Worm (Caenorhabditis elegans) whole organism, L4 larva: ENCODE measurements around the gene W03D2.9.

Source experiments
- D1046.2 ChIP-seq: fragments of 200-800 bp; sonication (Bioruptor generic); IDR thresholded peaks from 2 replicates; pipeline ENCODE4 v1.3.6; 2022; ENCODE audit warnings: missing genetic modification characterization, missing compliant biosample characterization
- F26F4.8 ChIP-seq: fragments of 200-800 bp; sonication (Bioruptor generic); conservative IDR thresholded peaks from 2 replicates; pipeline ENCODE4 v1.3.6; 2022; ENCODE audit warnings: missing genetic modification characterization, missing compliant biosample characterization
- F37D6.2 ChIP-seq: sonication (generic microtip); optimal IDR thresholded peaks from 2 replicates; lab custom pipeline; 2016; ENCODE audit warnings: mild to moderate bottlenecking, missing genetic modification characterization, missing compliant biosample characterization
- F44E2.7 ChIP-seq: fragments of 200-800 bp; sonication (Bioruptor generic); IDR thresholded peaks from 2 replicates; pipeline ENCODE4 v2.1.2; 2022; ENCODE audit warnings: missing genetic modification characterization, missing compliant biosample characterization
- Y48G9A.11 ChIP-seq: fragments of 200-800 bp; sonication (Bioruptor generic); IDR thresholded peaks from 2 replicates; pipeline ENCODE4 v1.3.6; 2022; ENCODE audit warnings: missing genetic modification reagents, missing genetic modification characterization, missing compliant biosample characterization
- ZK546.5 ChIP-seq, 2 experiments: sonication (generic microtip); optimal IDR thresholded peaks; 2 replicates each; lab custom pipeline; 2017; ENCODE audit warnings: missing biosample characterization in 2 of 2, missing genetic modification characterization in 2 of 2
- aha-1 ChIP-seq: fragments of 150-350 bp; peaks from one replicate; lab custom pipeline; 2014; ENCODE audit warnings: missing biosample characterization, missing genetic modification characterization
- aly-2 ChIP-seq: sonication (generic microtip); optimal IDR thresholded peaks from 2 replicates; lab custom pipeline; 2018; ENCODE audit warnings: missing biosample characterization, missing genetic modification characterization
- ceh-20 ChIP-seq: fragments of 200-800 bp; sonication (Bioruptor generic); IDR thresholded peaks from 2 replicates; pipeline ENCODE4 v1.3.6; 2022; ENCODE audit warnings: missing genetic modification reagents, missing genetic modification characterization, missing compliant biosample characterization
- ceh-32 ChIP-seq: sonication (generic microtip); optimal IDR thresholded peaks from 2 replicates; lab custom pipeline; 2016; ENCODE audit warnings: mild to moderate bottlenecking, missing genetic modification characterization, missing compliant biosample characterization; ENCODE audit not compliant: poor library complexity
- ces-1 ChIP-seq: fragments of 150-350 bp; sonication (generic microtip); optimal IDR thresholded peaks from 4 replicates; lab custom pipeline; 2014; ENCODE audit warnings: missing biosample characterization, missing genetic modification reagents, missing genetic modification characterization
- ctbp-1 ChIP-seq: fragments of 200-800 bp; sonication (Bioruptor generic); IDR thresholded peaks from 2 replicates; pipeline ENCODE4 v1.3.6; 2022; ENCODE audit warnings: missing genetic modification reagents, missing genetic modification characterization, missing compliant biosample characterization
- daf-16 ChIP-seq, 3 experiments: sonication (generic microtip); optimal IDR thresholded peaks; 2 replicates each; lab custom pipeline; 2016 to 2017; ENCODE audit warnings: missing genetic modification characterization in 3 of 3, missing genetic modification reagents in 3 of 3, mild to moderate bottlenecking in 2 of 3, missing compliant biosample characterization in 2 of 3, missing biosample characterization in 1 of 3, moderate library complexity in 1 of 3
- daf-19 ChIP-seq: fragments of 200-800 bp; sonication (Bioruptor generic); conservative IDR thresholded peaks from 2 replicates; pipeline ENCODE4 v1.3.6; 2022; ENCODE audit warnings: missing genetic modification characterization, missing compliant biosample characterization
- dmd-6 ChIP-seq: fragments of 200-800 bp; sonication (Bioruptor generic); IDR thresholded peaks from 2 replicates; pipeline ENCODE4 v1.3.6; 2022; ENCODE audit warnings: missing genetic modification reagents, missing genetic modification characterization, missing compliant biosample characterization
- dve-1 ChIP-seq: sonication (generic microtip); optimal IDR thresholded peaks from 2 replicates; lab custom pipeline; 2017; ENCODE audit warnings: antibody characterized with exemption, mild to moderate bottlenecking, missing genetic modification characterization, missing compliant biosample characterization; ENCODE audit not compliant: insufficient read depth
- gei-8 ChIP-seq: fragments of 200-800 bp; sonication (Bioruptor generic); optimal IDR thresholded peaks from 2 replicates; lab custom pipeline; 2018; ENCODE audit warnings: mild to moderate bottlenecking, missing genetic modification characterization, missing compliant biosample characterization
- hlh-11 ChIP-seq: fragments of 200-800 bp; sonication (Bioruptor generic); optimal IDR thresholded peaks from 2 replicates; lab custom pipeline; 2018; ENCODE audit warnings: mild to moderate bottlenecking, missing genetic modification characterization, missing compliant biosample characterization
- hmg-1.1 ChIP-seq: fragments of 200-800 bp; sonication (Bioruptor generic); IDR thresholded peaks from 2 replicates; pipeline ENCODE4 v1.3.6; 2022; ENCODE audit warnings: missing genetic modification reagents, missing genetic modification characterization, missing compliant biosample characterization
- lim-7 ChIP-seq: fragments of 200-800 bp; sonication (Bioruptor generic); IDR thresholded peaks from 2 replicates; pipeline ENCODE4 v1.3.6; 2022; ENCODE audit warnings: missing genetic modification characterization, missing compliant biosample characterization
- lin-13 ChIP-seq: fragments of 150-350 bp; optimal IDR thresholded peaks from 2 replicates; lab custom pipeline; 2014; ENCODE audit warnings: missing biosample characterization, missing genetic modification reagents, missing genetic modification characterization
- lin-15B ChIP-seq: fragments of 150-350 bp; sonication (generic microtip); optimal IDR thresholded peaks from 3 replicates; lab custom pipeline; 2014; ENCODE audit warnings: missing biosample characterization, missing genetic modification characterization
- lsy-2 ChIP-seq, 2 experiments: fragments of 150-350 bp in 1 of 2; sonication (generic microtip) in 1 of 2; optimal IDR thresholded peaks; 2 replicates each; lab custom pipeline; 2014 to 2017; ENCODE audit warnings: missing biosample characterization in 2 of 2, missing genetic modification characterization in 2 of 2
- mdl-1 ChIP-seq, 2 experiments: fragments of 150-350 bp in 1 of 2; sonication (generic microtip) in 1 of 2; optimal IDR thresholded peaks; 2 replicates each; lab custom pipeline; 2014 to 2017; ENCODE audit warnings: missing biosample characterization in 2 of 2, missing genetic modification characterization in 2 of 2
- mdt-29 ChIP-seq: fragments of 200-800 bp; sonication (Bioruptor generic); IDR thresholded peaks from 2 replicates; pipeline ENCODE4 v1.3.6; 2022; ENCODE audit warnings: missing genetic modification reagents, missing genetic modification characterization, missing compliant biosample characterization
- mes-2 ChIP-seq: sonication (generic microtip); optimal IDR thresholded peaks from 2 replicates; lab custom pipeline; 2016; ENCODE audit warnings: missing genotype, mild to moderate bottlenecking, missing genetic modification characterization, missing compliant biosample characterization; ENCODE audit not compliant: poor library complexity, severe bottlenecking
- mxl-3 ChIP-seq: fragments of 200-800 bp; sonication (Bioruptor generic); optimal IDR thresholded peaks from 2 replicates; lab custom pipeline; 2018; ENCODE audit warnings: mild to moderate bottlenecking, missing genetic modification characterization, missing compliant biosample characterization
- nhr-102 ChIP-seq: sonication (generic microtip); optimal IDR thresholded peaks from 2 replicates; lab custom pipeline; 2016; ENCODE audit warnings: mild to moderate bottlenecking, missing genetic modification characterization, moderate library complexity, missing compliant biosample characterization
- nhr-111 ChIP-seq: fragments of 200-800 bp; sonication (Bioruptor generic); optimal IDR thresholded peaks from 2 replicates; lab custom pipeline; 2018; ENCODE audit warnings: mild to moderate bottlenecking, missing genetic modification characterization, missing compliant biosample characterization
- nhr-28 ChIP-seq: fragments of 150-350 bp; optimal IDR thresholded peaks from 2 replicates; lab custom pipeline; 2014; ENCODE audit warnings: missing biosample characterization, missing genetic modification characterization
- nhr-41 ChIP-seq: fragments of 200-800 bp; sonication (Bioruptor generic); IDR thresholded peaks from 2 replicates; pipeline ENCODE4 v1.3.6; 2022; ENCODE audit warnings: missing genetic modification reagents, missing genetic modification characterization, missing compliant biosample characterization
- nhr-42 ChIP-seq: fragments of 200-800 bp; sonication (Bioruptor generic); IDR thresholded peaks from 2 replicates; pipeline ENCODE4 v1.3.6; 2022; ENCODE audit warnings: missing genetic modification characterization, missing compliant biosample characterization
- nhr-6 ChIP-seq: fragments of 150-350 bp; optimal IDR thresholded peaks from 2 replicates; lab custom pipeline; 2014; ENCODE audit warnings: missing biosample characterization, missing genetic modification characterization
- pha-4 ChIP-seq, 2 experiments: fragments of 150-350 bp in 1 of 2; fragments of 200-800 bp in 1 of 2; sonication (Bioruptor generic) in 1 of 2; IDR thresholded peaks in 1 of 2; optimal IDR thresholded peaks in 1 of 2; 2 replicates each; pipeline versions ENCODE4 v1.3.6 to Lab custom; 2014 to 2022; ENCODE audit warnings: missing genetic modification characterization in 2 of 2, missing genetic modification reagents in 2 of 2, missing biosample characterization in 1 of 2, missing compliant biosample characterization in 1 of 2
- sdz-12 ChIP-seq: fragments of 200-800 bp; sonication (Bioruptor generic); optimal IDR thresholded peaks from 2 replicates; lab custom pipeline; 2018; ENCODE audit warnings: mild to moderate bottlenecking, missing genetic modification characterization, missing compliant biosample characterization
- set-16 ChIP-seq: fragments of 200-800 bp; sonication (Bioruptor generic); IDR thresholded peaks from 2 replicates; pipeline ENCODE4 v1.3.6; 2022; ENCODE audit warnings: missing genetic modification reagents, missing genetic modification characterization, missing compliant biosample characterization
- snpc-1.2 ChIP-seq: fragments of 200-800 bp; sonication (Bioruptor generic); IDR thresholded peaks from 2 replicates; pipeline ENCODE4 v1.3.6; 2022; ENCODE audit warnings: missing genetic modification reagents, missing genetic modification characterization, missing compliant biosample characterization
- spr-1 ChIP-seq: sonication (generic microtip); optimal IDR thresholded peaks from 2 replicates; lab custom pipeline; 2016; ENCODE audit warnings: mild to moderate bottlenecking, missing genetic modification characterization, missing compliant biosample characterization
- unc-130 ChIP-seq: sonication (generic microtip); optimal IDR thresholded peaks from 2 replicates; lab custom pipeline; 2016; ENCODE audit warnings: missing genetic modification reagents, missing genetic modification characterization, missing compliant biosample characterization
- unc-62 ChIP-seq, 3 experiments: fragments of 150-350 bp in 1 of 3; sonication (generic microtip); optimal IDR thresholded peaks in 2 of 3; peaks in 1 of 3; 1 replicate in 1 of 3; 2 replicates in 2 of 3; lab custom pipeline; 2014 to 2017; ENCODE audit warnings: missing biosample characterization in 3 of 3, missing genetic modification characterization in 3 of 3, missing genetic modification reagents in 3 of 3, missing genotype in 1 of 3
- zfp-2 ChIP-seq: sonication (generic microtip); optimal IDR thresholded peaks from 2 replicates; lab custom pipeline; 2016; ENCODE audit warnings: mild to moderate bottlenecking, missing genetic modification characterization, missing compliant biosample characterization
- zfp-3 ChIP-seq: fragments of 200-800 bp; sonication (Bioruptor generic); conservative IDR thresholded peaks from 2 replicates; pipeline ENCODE4 v1.3.6; 2022; ENCODE audit warnings: missing genetic modification reagents, missing genetic modification characterization, missing compliant biosample characterization

Gene W03D2.9

DNA sequence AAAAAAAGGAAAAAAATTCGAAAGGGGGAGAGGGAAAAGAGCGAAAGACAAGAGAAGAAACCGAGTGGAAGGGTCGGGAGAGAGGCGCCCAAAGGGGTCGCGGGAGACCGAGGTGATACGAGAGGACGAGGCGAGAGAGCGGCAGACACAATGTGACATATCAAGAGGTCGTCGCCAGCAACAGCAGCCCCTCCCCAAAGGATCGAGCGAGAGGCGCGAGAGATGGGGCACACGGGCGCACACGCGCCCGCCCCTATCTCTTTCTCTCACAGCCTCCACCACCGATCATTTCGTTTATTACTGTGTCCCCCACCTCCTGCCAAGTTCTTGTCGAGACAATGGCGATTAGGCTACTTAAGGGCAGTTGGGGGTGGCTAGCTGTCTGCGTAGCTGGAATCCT is 46.3 kb downstream of the W03D2.9 start (continued):
- TF ChIP-seq ctbp-1 (GFP tag; lab: Robert Waterston, UW) (no peak; the same call in 1 of the 2 replicates), ceh-20 (GFP tag; lab: Robert Waterston, UW) (peak; percentile 47; the same call in 1 of the 2 replicates), sdz-12 (no peak), ZK546.5 (tag; optimal IDR thresholded peaks at IDR 0.05; lab: Kevin White, UChicago) (no peak), daf-19 (GFP tag; lab: Robert Waterston, UW) (no peak), hmg-1.1 (GFP tag; lab: Robert Waterston, UW) (peak; percentile 88), nhr-28 (peak; percentile 92), mdt-29 (no peak), mdl-1 (tag; optimal IDR thresholded peaks at IDR 0.05; lab: Kevin White, UChicago) (peak; percentile 83 to 90), nhr-6 (tag; lab: Kevin White, UChicago) (no peak), D1046.2 (no peak), F44E2.7 (0 out of 2 replicates have a peak, but pooled peaks have one; percentile 36), aha-1 (tag; lab: Kevin White, UChicago) (peak; percentile 97), lim-7 (GFP tag; lab: Robert Waterston, UW) (0 out of 2 replicates have a peak, but pooled peaks have one; percentile 29), dve-1 (peak; percentile 56), zfp-3 (0 out of 2 replicates have a peak, but pooled peaks have one; percentile 33), lin-13 (GFP tag; lab: Kevin White, UChicago) (no peak), spr-1 (tag; lab: Kevin White, UChicago) (peak; percentile 46), ceh-32 (tag; lab: Kevin White, UChicago) (no peak), snpc-1.2 (no peak), pha-4 (GFP tag; IDR thresholded peaks at IDR 0.05; lab: Robert Waterston, UW) (peak; percentile 85), pha-4 (tag; optimal IDR thresholded peaks at IDR 0.05; lab: Kevin White, UChicago) (no peak), Y48G9A.11 (GFP tag; lab: Robert Waterston, UW) (no peak), zfp-2 (tag; lab: Kevin White, UChicago) (no peak), nhr-102 (tag; lab: Kevin White, UChicago) (peak; percentile 43), lsy-2 (tag; optimal IDR thresholded peaks at IDR 0.05; lab: Kevin White, UChicago) (peak in 1 of 2 experiments; percentile 48), hlh-11 (tag; lab: Kevin White, UChicago) (peak; percentile 95)

DNA sequence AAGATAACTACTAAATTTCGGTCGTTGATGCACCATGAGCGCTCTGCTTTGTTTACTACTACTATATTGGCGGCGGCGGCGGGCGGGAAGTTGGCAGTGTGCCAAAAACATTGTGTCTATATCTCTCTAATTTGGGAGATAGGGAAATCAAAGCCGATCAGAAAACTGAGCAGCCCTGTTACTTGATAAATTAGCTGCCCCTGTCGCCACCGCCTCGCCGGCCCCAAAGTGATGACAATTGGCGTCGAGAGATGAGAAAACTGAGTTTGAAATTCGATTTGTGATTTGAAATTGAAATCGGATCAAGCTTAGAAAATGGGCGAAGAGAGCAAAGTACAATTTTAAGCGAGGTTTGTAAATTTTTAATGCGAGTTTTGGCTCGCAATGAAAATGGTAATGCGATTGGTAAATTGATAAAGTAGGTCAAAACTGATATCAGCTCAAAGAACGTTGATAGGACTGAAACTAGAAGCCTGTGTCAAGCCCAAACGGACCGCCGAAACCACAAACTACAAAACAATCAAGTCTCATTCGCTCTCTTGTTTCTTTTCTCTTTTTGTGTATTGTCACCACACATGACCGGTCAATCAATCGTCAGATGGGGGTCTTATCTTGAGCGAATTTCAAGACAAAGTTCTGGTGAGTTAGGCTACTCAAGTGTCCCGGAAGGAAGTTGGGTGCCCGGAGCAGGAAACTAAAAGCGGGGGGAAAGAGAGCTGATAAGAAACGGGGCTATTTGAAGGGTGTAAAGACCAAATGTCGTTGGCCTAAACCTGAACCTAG is 47.2 kb downstream of the W03D2.9 start:
- peak; percentile 82 for TF ChIP-seq nhr-28
- TF ChIP-seq nhr-111 (GFP tag; lab: Kevin White, UChicago) = no peak
- TF ChIP-seq ces-1 = no peak
- TF ChIP-seq unc-62 (GFP tag; optimal IDR thresholded peaks at IDR 0.05 in 1 of 2; lab: Kevin White, UChicago) = peak in 1 of 2 experiments; percentile 3
- TF ChIP-seq unc-62 (tag; optimal IDR thresholded peaks at IDR 0.05; lab: Kevin White, UChicago) = no peak
- TF ChIP-seq aha-1 (tag; lab: Kevin White, UChicago) = peak; percentile 90
- no peak for TF ChIP-seq F37D6.2 (tag; lab: Kevin White, UChicago)
- TF ChIP-seq gei-8 (GFP tag; lab: Kevin White, UChicago) = no peak
- TF ChIP-seq dmd-6 = peak; percentile 75
- peak in 1 of 2 experiments; percentile 20 for TF ChIP-seq daf-16 (GFP tag; optimal IDR thresholded peaks at IDR 0.05; lab: Kevin White, UChicago)
- peak; percentile 57 for TF ChIP-seq daf-16 (tag; optimal IDR thresholded peaks at IDR 0.05; lab: Kevin White, UChicago)
- TF ChIP-seq dve-1 = peak; percentile 45
- TF ChIP-seq mes-2 (tag; lab: Kevin White, UChicago) = peak; percentile 13
- TF ChIP-seq hlh-11 (tag; lab: Kevin White, UChicago) = peak; percentile 54

DNA sequence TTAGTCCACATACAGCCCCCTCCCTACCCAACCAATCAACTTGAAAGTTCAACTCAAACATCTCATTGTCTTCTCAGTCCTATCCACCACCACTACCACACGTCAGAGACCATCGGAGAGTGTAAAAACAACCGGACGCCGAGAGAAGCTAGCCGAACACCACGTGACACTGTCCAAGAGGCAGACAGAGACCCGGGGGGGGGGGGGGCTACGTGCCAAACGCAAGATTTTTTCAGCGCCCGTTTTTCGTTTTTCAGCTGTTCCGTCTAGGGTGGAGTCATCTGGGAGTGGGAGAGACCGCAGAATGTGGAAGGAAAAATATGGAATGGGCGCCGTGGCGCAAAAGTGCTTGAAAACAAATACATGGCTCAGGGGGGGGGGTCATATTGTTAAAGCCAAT is 48.6 kb downstream of the W03D2.9 start:
- TF ChIP-seq unc-62 (GFP tag; optimal IDR thresholded peaks at IDR 0.05 in 1 of 2; lab: Kevin White, UChicago) (no peak), unc-62 (tag; optimal IDR thresholded peaks at IDR 0.05; lab: Kevin White, UChicago) (no peak), nhr-41 (GFP tag; lab: Robert Waterston, UW) (no peak), set-16 (peak; percentile 85), aly-2 (tag; lab: Kevin White, UChicago) (no peak), hlh-11 (tag; lab: Kevin White, UChicago) (peak; percentile 96), mdl-1 (tag; optimal IDR thresholded peaks at IDR 0.05; lab: Kevin White, UChicago) (peak; percentile 94 to 97), F26F4.8 (no peak), lsy-2 (tag; optimal IDR thresholded peaks at IDR 0.05; lab: Kevin White, UChicago) (peak in 1 of 2 experiments; percentile 53), nhr-111 (GFP tag; lab: Kevin White, UChicago) (no peak), nhr-42 (GFP tag; lab: Robert Waterston, UW) (no peak), gei-8 (GFP tag; lab: Kevin White, UChicago) (no peak), unc-130 (GFP tag; lab: Kevin White, UChicago) (no peak), daf-16 (GFP tag; optimal IDR thresholded peaks at IDR 0.05; lab: Kevin White, UChicago) (peak in 1 of 2 experiments; percentile 78), daf-16 (tag; optimal IDR thresholded peaks at IDR 0.05; lab: Kevin White, UChicago) (no peak), mxl-3 (GFP tag; lab: Kevin White, UChicago) (peak; percentile 18), aha-1 (tag; lab: Kevin White, UChicago) (peak; percentile 100), F37D6.2 (tag; lab: Kevin White, UChicago) (peak; percentile 14), lin-15B (tag; lab: Kevin White, UChicago) (no peak)
